Fruit fly (Drosophila melanogaster) whole organism, prepupa: ENCODE results near the gene Alp11.

Source experiments
- CG10631 ChIP-seq: fragments of 200-800 bp; sonication (Bioruptor generic); optimal IDR thresholded peaks from 2 replicates; lab custom pipeline; 2016; ENCODE audit warnings: missing biosample characterization, missing genetic modification characterization
- CG10669 ChIP-seq: fragments of 200-800 bp; sonication (Bioruptor generic); optimal IDR thresholded peaks from 3 replicates; lab custom pipeline; 2018; ENCODE audit warnings: missing biosample characterization, mild to moderate bottlenecking, missing genetic modification characterization, moderate library complexity
- CG11294 ChIP-seq: fragments of 200-800 bp; sonication (Bioruptor generic); IDR thresholded peaks from 2 replicates; pipeline ENCODE4 v1.3.6; 2022; ENCODE audit warnings: missing biosample characterization, missing genetic modification characterization
- CG11762 ChIP-seq: fragments of 200-800 bp; sonication (Bioruptor generic); optimal IDR thresholded peaks from 3 replicates; lab custom pipeline; 2016; ENCODE audit warnings: missing biosample characterization, missing genetic modification characterization; ENCODE audit not compliant: insufficient read depth
- CG11902 ChIP-seq: fragments of 200-800 bp; sonication (Bioruptor generic); optimal IDR thresholded peaks from 3 replicates; lab custom pipeline; 2016; ENCODE audit warnings: missing biosample characterization, missing genetic modification characterization
- CG15336 ChIP-seq: fragments of 200-800 bp; sonication (Bioruptor generic); IDR thresholded peaks from 2 replicates; pipeline ENCODE4 v1.3.6; 2022; ENCODE audit warnings: missing biosample characterization, missing genetic modification characterization
- CG1621 ChIP-seq: fragments of 200-800 bp; sonication (Bioruptor generic); optimal IDR thresholded peaks from 3 replicates; lab custom pipeline; 2018; ENCODE audit warnings: missing biosample characterization, mild to moderate bottlenecking, missing genetic modification characterization
- CG16779 ChIP-seq: fragments of 200-800 bp; sonication (Bioruptor generic); optimal IDR thresholded peaks from 3 replicates; lab custom pipeline; 2017; ENCODE audit warnings: missing biosample characterization, mild to moderate bottlenecking, missing genetic modification characterization
- CG3032 ChIP-seq: fragments of 200-800 bp; optimal IDR thresholded peaks from 2 replicates; lab custom pipeline; 2019; ENCODE audit warnings: missing biosample characterization, mild to moderate bottlenecking, missing genetic modification characterization, moderate library complexity
- CG31627 ChIP-seq: fragments of 200-800 bp; sonication (Bioruptor generic); optimal IDR thresholded peaks from 3 replicates; lab custom pipeline; 2016; ENCODE audit warnings: missing biosample characterization, missing genetic modification characterization
- CG32006 ChIP-seq: fragments of 200-800 bp; sonication (Bioruptor generic); optimal IDR thresholded peaks from 3 replicates; lab custom pipeline; 2017; ENCODE audit warnings: missing biosample characterization, mild to moderate bottlenecking, missing genetic modification characterization
- CG34406 ChIP-seq: fragments of 200-800 bp; sonication (Bioruptor generic); optimal IDR thresholded peaks from 3 replicates; lab custom pipeline; 2016; ENCODE audit warnings: missing biosample characterization, missing genetic modification characterization
- CG3919 ChIP-seq: fragments of 200-800 bp; sonication (Bioruptor generic); optimal IDR thresholded peaks from 3 replicates; lab custom pipeline; 2016; ENCODE audit warnings: missing biosample characterization, missing genetic modification characterization
- CG4318 ChIP-seq: fragments of 200-800 bp; sonication (Bioruptor generic); optimal IDR thresholded peaks from 3 replicates; lab custom pipeline; 2017; ENCODE audit warnings: missing biosample characterization, mild to moderate bottlenecking, missing genetic modification characterization
- CG6163 ChIP-seq: fragments of 200-800 bp; sonication (Bioruptor generic); IDR thresholded peaks from 3 replicates; pipeline ENCODE4 v1.3.6; 2022; ENCODE audit warnings: missing biosample characterization, missing genetic modification characterization
- CG6276 ChIP-seq: fragments of 200-800 bp; sonication (Bioruptor generic); optimal IDR thresholded peaks from 2 replicates; lab custom pipeline; 2017; ENCODE audit warnings: missing biosample characterization, mild to moderate bottlenecking, missing genetic modification characterization
- CG6792 ChIP-seq: fragments of 200-800 bp; sonication (Bioruptor generic); optimal IDR thresholded peaks from 3 replicates; lab custom pipeline; 2016; ENCODE audit warnings: missing biosample characterization, missing genetic modification characterization
- CG6854 ChIP-seq: fragments of 200-800 bp; sonication (Bioruptor generic); optimal IDR thresholded peaks from 2 replicates; lab custom pipeline; 2017; ENCODE audit warnings: missing biosample characterization, mild to moderate bottlenecking, missing genetic modification characterization
- CG7368 ChIP-seq: fragments of 200-800 bp; sonication (Bioruptor generic); optimal IDR thresholded peaks from 3 replicates; lab custom pipeline; 2016; ENCODE audit warnings: missing biosample characterization, missing genetic modification characterization
- CG8119 ChIP-seq: fragments of 200-800 bp; sonication (Bioruptor generic); IDR thresholded peaks from 3 replicates; pipeline ENCODE4 v1.3.6; 2022; ENCODE audit warnings: missing biosample characterization, missing genetic modification characterization
- CG8319 ChIP-seq: fragments of 200-800 bp; sonication (Bioruptor generic); optimal IDR thresholded peaks from 3 replicates; lab custom pipeline; 2016; ENCODE audit warnings: missing biosample characterization, missing genetic modification characterization
- CG9139 ChIP-seq: fragments of 200-800 bp; sonication (Bioruptor generic); optimal IDR thresholded peaks from 3 replicates; lab custom pipeline; 2017; ENCODE audit warnings: missing biosample characterization, mild to moderate bottlenecking, missing genetic modification characterization
- Eip75B ChIP-seq: fragments of 200-800 bp; sonication (Bioruptor generic); optimal IDR thresholded peaks from 3 replicates; lab custom pipeline; 2016; ENCODE audit warnings: missing biosample characterization, missing genetic modification characterization
- Eip78C ChIP-seq: fragments of 200-800 bp; sonication (Bioruptor generic); peaks from one replicate; lab custom pipeline; 2016; ENCODE audit warnings: missing biosample characterization, missing genetic modification characterization
- Eip93F ChIP-seq: fragments of 200-800 bp; sonication (Bioruptor generic); optimal IDR thresholded peaks from 2 replicates; lab custom pipeline; 2016; ENCODE audit warnings: missing biosample characterization, mild to moderate bottlenecking, missing genetic modification characterization
- Ets96B ChIP-seq: fragments of 200-800 bp; optimal IDR thresholded peaks from 2 replicates; lab custom pipeline; 2019; ENCODE audit warnings: missing biosample characterization, mild to moderate bottlenecking, missing genetic modification characterization, moderate library complexity
- Gug ChIP-seq: fragments of 200-800 bp; sonication (Bioruptor generic); IDR thresholded peaks from 2 replicates; pipeline ENCODE4 v1.3.6; 2022; ENCODE audit warnings: missing biosample characterization, missing genetic modification characterization
- Hr38 ChIP-seq: sonication (Bioruptor generic); optimal IDR thresholded peaks from 2 replicates; lab custom pipeline; 2016; ENCODE audit warnings: missing biosample characterization, missing genetic modification characterization
- Hr39 ChIP-seq: fragments of 200-800 bp; sonication (Bioruptor generic); optimal IDR thresholded peaks from 2 replicates; lab custom pipeline; 2016; ENCODE audit warnings: missing biosample characterization, missing genetic modification characterization
- Hr4 ChIP-seq: fragments of 200-800 bp; sonication (Bioruptor generic); optimal IDR thresholded peaks from 3 replicates; lab custom pipeline; 2016; ENCODE audit warnings: missing biosample characterization, missing genetic modification characterization
- Lpt ChIP-seq: fragments of 200-800 bp; sonication (Bioruptor generic); optimal IDR thresholded peaks from 3 replicates; lab custom pipeline; 2016; ENCODE audit warnings: missing biosample characterization, missing genetic modification characterization
- Met ChIP-seq: fragments of 200-800 bp; sonication (Bioruptor generic); optimal IDR thresholded peaks from 3 replicates; lab custom pipeline; 2016; ENCODE audit warnings: missing biosample characterization, missing genetic modification characterization
- OdsH ChIP-seq: fragments of 200-800 bp; sonication (Bioruptor generic); optimal IDR thresholded peaks from 3 replicates; lab custom pipeline; 2016; ENCODE audit warnings: missing biosample characterization, missing genetic modification characterization
- Smox ChIP-seq: fragments of 200-800 bp; sonication (Bioruptor generic); optimal IDR thresholded peaks from 3 replicates; lab custom pipeline; 2016; ENCODE audit warnings: missing biosample characterization, missing genetic modification characterization
- Sox102F ChIP-seq: fragments of 200-800 bp; sonication (Bioruptor generic); optimal IDR thresholded peaks from 2 replicates; lab custom pipeline; 2016; ENCODE audit warnings: missing biosample characterization, mild to moderate bottlenecking, missing genetic modification characterization
- Sox14 ChIP-seq: fragments of 200-800 bp; sonication (Bioruptor generic); optimal IDR thresholded peaks from 3 replicates; lab custom pipeline; 2016; ENCODE audit warnings: missing biosample characterization, missing genetic modification characterization
- Sox15 ChIP-seq: fragments of 200-800 bp; sonication (Bioruptor generic); optimal IDR thresholded peaks from 3 replicates; lab custom pipeline; 2016; ENCODE audit warnings: missing biosample characterization, missing genetic modification characterization
- achi ChIP-seq: fragments of 200-800 bp; sonication (Bioruptor generic); optimal IDR thresholded peaks from 3 replicates; lab custom pipeline; 2016; ENCODE audit warnings: missing biosample characterization, missing genetic modification characterization
- acj6 ChIP-seq: fragments of 200-800 bp; sonication (Bioruptor generic); optimal IDR thresholded peaks from 3 replicates; lab custom pipeline; 2016; ENCODE audit warnings: missing biosample characterization, missing genetic modification characterization
- cyc ChIP-seq: fragments of 200-800 bp; sonication (Bioruptor generic); optimal IDR thresholded peaks from 3 replicates; lab custom pipeline; 2016; ENCODE audit warnings: missing biosample characterization, missing genetic modification characterization
- dsx ChIP-seq: fragments of 200-800 bp; optimal IDR thresholded peaks from 3 replicates; lab custom pipeline; 2019; ENCODE audit warnings: missing biosample characterization, mild to moderate bottlenecking, missing genetic modification characterization, moderate library complexity; ENCODE audit not compliant: poor library complexity, severe bottlenecking
- eg ChIP-seq: fragments of 200-800 bp; sonication (Bioruptor generic); IDR thresholded peaks from 3 replicates; pipeline ENCODE4 v1.3.6; 2022; ENCODE audit warnings: missing biosample characterization, missing genetic modification characterization
- fd59A ChIP-seq: fragments of 200-800 bp; sonication (Bioruptor generic); optimal IDR thresholded peaks from 2 replicates; lab custom pipeline; 2017; ENCODE audit warnings: missing biosample characterization, mild to moderate bottlenecking, missing genetic modification characterization, missing genetic modification reagents
- fd85E ChIP-seq: fragments of 200-800 bp; sonication (Bioruptor generic); optimal IDR thresholded peaks from 3 replicates; lab custom pipeline; 2016; ENCODE audit warnings: missing biosample characterization, missing genetic modification characterization
- fkh ChIP-seq: fragments of 200-800 bp; sonication (Bioruptor generic); optimal IDR thresholded peaks from 3 replicates; lab custom pipeline; 2017; ENCODE audit warnings: missing biosample characterization, mild to moderate bottlenecking, missing genetic modification characterization, moderate library complexity
- lz ChIP-seq: fragments of 200-800 bp; sonication (Bioruptor generic); optimal IDR thresholded peaks from 3 replicates; lab custom pipeline; 2016; ENCODE audit warnings: missing biosample characterization, missing genetic modification characterization
- net ChIP-seq: fragments of 200-800 bp; sonication (Bioruptor generic); optimal IDR thresholded peaks from 3 replicates; lab custom pipeline; 2016; ENCODE audit warnings: missing biosample characterization, missing genetic modification characterization
- pdm3 ChIP-seq: fragments of 200-800 bp; sonication (Bioruptor generic); optimal IDR thresholded peaks from 3 replicates; lab custom pipeline; 2016; ENCODE audit warnings: missing biosample characterization, missing genetic modification characterization
- salr ChIP-seq, 2 experiments: fragments of 200-800 bp; sonication (Bioruptor generic); optimal IDR thresholded peaks; 3 replicates each; lab custom pipeline; 2016 to 2018; ENCODE audit warnings: missing biosample characterization in 2 of 2, missing genetic modification characterization in 2 of 2, mild to moderate bottlenecking in 1 of 2
- ss ChIP-seq, 2 experiments: fragments of 200-800 bp; sonication (Bioruptor generic); optimal IDR thresholded peaks; 2 replicates in 1 of 2; 3 replicates in 1 of 2; lab custom pipeline; 2017 to 2018; ENCODE audit warnings: mild to moderate bottlenecking in 2 of 2, missing biosample characterization in 2 of 2, missing genetic modification characterization in 2 of 2, moderate library complexity in 1 of 2
- svp ChIP-seq: fragments of 200-800 bp; sonication (Bioruptor generic); peaks from one replicate; lab custom pipeline; 2016; ENCODE audit warnings: missing biosample characterization, missing genetic modification characterization
- topi ChIP-seq: fragments of 200-800 bp; sonication (Bioruptor generic); optimal IDR thresholded peaks from 3 replicates; lab custom pipeline; 2016; ENCODE audit warnings: missing biosample characterization, missing genetic modification characterization
- vri ChIP-seq: fragments of 200-800 bp; sonication (Bioruptor generic); optimal IDR thresholded peaks from 3 replicates; lab custom pipeline; 2016; ENCODE audit warnings: missing biosample characterization, mild to moderate bottlenecking, missing genetic modification characterization

Alp11 gene

dm6 chrX:15599697-15600096 lies 12.2 kb downstream of the Alp11 start:
- TF ChIP-seq CG3032 (no peak), OdsH (GFP tag; lab: Kevin White, UChicago) (peak; percentile 36), CG7368 (GFP tag; lab: Kevin White, UChicago) (no peak), CG9139 (GFP tag; lab: Kevin White, UChicago) (no peak), CG8319 (GFP tag; lab: Kevin White, UChicago) (peak; percentile 14), topi (GFP tag; lab: Kevin White, UChicago) (peak; percentile 11), CG16779 (no peak), CG15336 (GFP tag; lab: Robert Waterston, UW) (peak; percentile 78), pdm3 (GFP tag; lab: Kevin White, UChicago) (peak; percentile 47), net (peak; percentile 3), eg (GFP tag; lab: Robert Waterston, UW) (peak; percentile 77), salr (GFP tag; optimal IDR thresholded peaks at IDR 0.05; lab: Kevin White, UChicago) (no peak), dsx (GFP tag; lab: Kevin White, UChicago) (no peak), CG32006 (GFP tag; lab: Kevin White, UChicago) (peak; percentile 56), CG10669 (GFP tag; lab: Kevin White, UChicago) (no peak), Smox (GFP tag; lab: Kevin White, UChicago) (no peak), Hr38 (no peak), acj6 (GFP tag; lab: Kevin White, UChicago) (peak; percentile 17), CG6163 (GFP tag; lab: Robert Waterston, UW) (peak; percentile 48; the same call in 2 of the 3 replicates), CG1621 (tag; lab: Kevin White, UChicago) (no peak), CG31627 (GFP tag; lab: Kevin White, UChicago) (peak; percentile 2), fd85E (GFP tag; lab: Kevin White, UChicago) (no peak), Eip93F (GFP tag; lab: Kevin White, UChicago) (no peak), CG6854 (GFP tag; lab: Kevin White, UChicago) (no peak), CG6792 (no peak), Gug (GFP tag; lab: Robert Waterston, UW) (no peak; the same call in 1 of the 2 replicates), fkh (GFP tag; lab: Kevin White, UChicago) (no peak), CG11294 (GFP tag; lab: Robert Waterston, UW) (no peak), vri (GFP tag; lab: Kevin White, UChicago) (no peak), CG4318 (GFP tag; lab: Kevin White, UChicago) (no peak), Eip75B (GFP tag; lab: Kevin White, UChicago) (no peak), CG11762 (GFP tag; lab: Kevin White, UChicago) (peak; percentile 6), Met (GFP tag; lab: Kevin White, UChicago) (peak; percentile 24), CG8119 (GFP tag; lab: Robert Waterston, UW) (peak; percentile 61), achi (GFP tag; lab: Kevin White, UChicago) (no peak), CG6276 (GFP tag; lab: Kevin White, UChicago) (peak; percentile 59), CG3919 (peak; percentile 25), CG11902 (GFP tag; lab: Kevin White, UChicago) (no peak), fd59A (GFP tag; lab: Kevin White, UChicago) (no peak), Sox14 (GFP tag; lab: Kevin White, UChicago) (no peak), Hr4 (GFP tag; lab: Kevin White, UChicago) (peak; percentile 67), Ets96B (tag; lab: Kevin White, UChicago) (no peak), svp (GFP tag; lab: Kevin White, UChicago) (peak; percentile 65), cyc (GFP tag; lab: Kevin White, UChicago) (peak; percentile 33), ss (GFP tag; optimal IDR thresholded peaks at IDR 0.05; lab: Kevin White, UChicago) (no peak), Eip78C (GFP tag; lab: Kevin White, UChicago) (peak; percentile 79), Sox15 (GFP tag; lab: Kevin White, UChicago) (no peak), Lpt (GFP tag; lab: Kevin White, UChicago) (peak; percentile 21), CG34406 (GFP tag; lab: Kevin White, UChicago) (no peak), CG10631 (GFP tag; lab: Kevin White, UChicago) (no peak), Hr39 (GFP tag; lab: Kevin White, UChicago) (peak; percentile 35), lz (peak; percentile 29), Sox102F (no peak)
